Fruit fly (Drosophila melanogaster): ENCODE data around the gene CG15056.

Gene CG15056

DNA sequence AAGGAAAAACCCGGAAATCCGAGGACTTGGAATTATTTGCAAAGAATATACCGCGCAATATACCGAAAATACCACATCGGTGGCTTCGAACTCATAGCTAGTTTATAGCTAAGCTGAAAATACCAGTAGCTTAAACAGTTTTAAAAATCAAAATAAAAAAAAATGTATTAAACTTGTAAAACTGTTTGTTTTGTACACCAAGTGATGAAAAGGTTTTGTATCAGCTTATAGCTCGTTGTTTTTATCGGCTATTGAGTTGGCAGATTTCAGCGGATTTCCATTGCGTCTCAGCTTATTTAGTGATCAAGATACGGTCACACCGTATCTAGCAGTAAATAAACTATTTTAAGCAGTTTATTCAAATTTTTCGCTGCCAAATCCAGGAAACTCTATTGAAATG, 35.4 kb upstream of the CG15056 start, which contains the start of the genes por and CG6179:
por (minus strand) TSS at position 64 of the 400 bp plus-strand sequence.
CG6179 (plus strand) TSS at position 292 of the 400 bp plus-strand sequence.
- TF ChIP-seq ken (GFP tag; IDR thresholded peaks at IDR 0.05): no peak
- no peak for TF ChIP-seq grn (GFP tag; optimal IDR thresholded peaks at IDR 0.05)
- TF ChIP-seq CG17186 (GFP tag; optimal IDR thresholded peaks at IDR 0.05): peak; percentile 43
- no peak for TF ChIP-seq CrebB (tag; optimal IDR thresholded peaks at IDR 0.05)
- TF ChIP-seq CG13287 (GFP tag; IDR thresholded peaks at IDR 0.05; ENCODE audit: partially characterized antibody): no peak
- TF ChIP-seq ssp (GFP tag; IDR thresholded peaks at IDR 0.05): no peak
- no peak for TF ChIP-seq Hr51 (GFP tag; optimal IDR thresholded peaks at IDR 0.05)
- TF ChIP-seq CG11093 (GFP tag; IDR thresholded peaks at IDR 0.05): no peak
- no peak for TF ChIP-seq twi (tag; optimal IDR thresholded peaks at IDR 0.05)
- TF ChIP-seq CG31388 (GFP tag; optimal IDR thresholded peaks at IDR 0.05): no peak
- no peak for TF ChIP-seq CG14965 (GFP tag; optimal IDR thresholded peaks at IDR 0.05; ENCODE audit: borderline replicate concordance)
- TF ChIP-seq toy (GFP tag; IDR thresholded peaks at IDR 0.05): no peak
- peak; percentile 7 for TF ChIP-seq CG30020 (tag; optimal IDR thresholded peaks at IDR 0.05)
- TF ChIP-seq CG11696 (GFP tag; IDR thresholded peaks at IDR 0.05): no peak
- no peak for TF ChIP-seq Hr39 (optimal IDR thresholded peaks at IDR 0.05)
- TF ChIP-seq Dfd (GFP tag; optimal IDR thresholded peaks at IDR 0.05): no peak
- peak; percentile 28 for TF ChIP-seq nmo (GFP tag; optimal IDR thresholded peaks at IDR 0.05)
- no peak for TF ChIP-seq fru (optimal IDR thresholded peaks at IDR 0.05)
- no peak for TF ChIP-seq Hey (tag; optimal IDR thresholded peaks at IDR 0.05)
- no peak for TF ChIP-seq CG10565 (GFP tag; optimal IDR thresholded peaks at IDR 0.05)
- TF ChIP-seq CG12219 (GFP tag; optimal IDR thresholded peaks at IDR 0.05): no peak
- peak; percentile 48 for TF ChIP-seq Sin3A (optimal IDR thresholded peaks at IDR 0.05)
- no peak for TF ChIP-seq bsh (GFP tag; optimal IDR thresholded peaks at IDR 0.05)
- no peak for TF ChIP-seq Lpt (GFP tag; optimal IDR thresholded peaks at IDR 0.05)
- TF ChIP-seq CG10979 (tag; optimal IDR thresholded peaks at IDR 0.05): no peak
- TF ChIP-seq CG14050 (GFP tag; IDR thresholded peaks at IDR 0.05): no peak
- TF ChIP-seq Dp (GFP tag; optimal IDR thresholded peaks at IDR 0.05): peak; percentile 35
- no peak for TF ChIP-seq CG7357 (GFP tag; IDR thresholded peaks at IDR 0.05)
- no peak for TF ChIP-seq CG5180 (GFP tag; optimal IDR thresholded peaks at IDR 0.05)
- TF ChIP-seq Med (GFP tag): peak; percentile 26
- TF ChIP-seq Deaf1 (tag; optimal IDR thresholded peaks at IDR 0.05): no peak
- no peak for TF ChIP-seq pnt (GFP tag; optimal IDR thresholded peaks at IDR 0.05)
- TF ChIP-seq dmrt99B (tag; optimal IDR thresholded peaks at IDR 0.05): no peak
- TF ChIP-seq unc-4 (GFP tag; IDR thresholded peaks at IDR 0.05; ENCODE audit: partially characterized antibody): no peak
- TF ChIP-seq CG4617 (GFP tag; optimal IDR thresholded peaks at IDR 0.05; ENCODE audit: borderline replicate concordance): peak; percentile 22
- TF ChIP-seq trem (tag; optimal IDR thresholded peaks at IDR 0.05): peak; percentile 31
- no peak for TF ChIP-seq CG13296 (GFP tag; optimal IDR thresholded peaks at IDR 0.05)
- no peak for TF ChIP-seq B-H2 (GFP tag; optimal IDR thresholded peaks at IDR 0.05)
- TF ChIP-seq phol (tag; optimal IDR thresholded peaks at IDR 0.05): peak; percentile 11
- peak; percentile 4 for TF ChIP-seq CG13424 (tag; optimal IDR thresholded peaks at IDR 0.05)
- no peak for TF ChIP-seq peb (GFP tag; IDR thresholded peaks at IDR 0.05)
- no peak for TF ChIP-seq nerfin-2 (GFP tag; IDR thresholded peaks at IDR 0.05; ENCODE audit: partially characterized antibody)
- peak; percentile 27 for TF ChIP-seq pzg (GFP tag; optimal IDR thresholded peaks at IDR 0.05)
- no peak for TF ChIP-seq CG10147 (GFP tag; optimal IDR thresholded peaks at IDR 0.05)
- no peak for TF ChIP-seq Poxn (GFP tag; IDR thresholded peaks at IDR 0.05)
- TF ChIP-seq Hmx (GFP tag; optimal IDR thresholded peaks at IDR 0.05): no peak
- TF ChIP-seq Dad (GFP tag; optimal IDR thresholded peaks at IDR 0.05): no peak
- TF ChIP-seq CG9797 (GFP tag; optimal IDR thresholded peaks at IDR 0.05): peak; percentile 52
- TF ChIP-seq BEAF-32 (GFP tag; optimal IDR thresholded peaks at IDR 0.05): peak; percentile 29
- TF ChIP-seq CoRest (tag; optimal IDR thresholded peaks at IDR 0.05): peak; percentile 24
- TF ChIP-seq prd (optimal IDR thresholded peaks at IDR 0.05): no peak
- no peak for TF ChIP-seq prd (GFP tag; IDR thresholded peaks at IDR 0.05)
